Worm (Caenorhabditis elegans): ENCODE results near the gene paqr-2.
A peak's percentile ranks its signal among the peaks of the same experiment; 100 is the strongest.

The paqr-2 gene

DNA sequence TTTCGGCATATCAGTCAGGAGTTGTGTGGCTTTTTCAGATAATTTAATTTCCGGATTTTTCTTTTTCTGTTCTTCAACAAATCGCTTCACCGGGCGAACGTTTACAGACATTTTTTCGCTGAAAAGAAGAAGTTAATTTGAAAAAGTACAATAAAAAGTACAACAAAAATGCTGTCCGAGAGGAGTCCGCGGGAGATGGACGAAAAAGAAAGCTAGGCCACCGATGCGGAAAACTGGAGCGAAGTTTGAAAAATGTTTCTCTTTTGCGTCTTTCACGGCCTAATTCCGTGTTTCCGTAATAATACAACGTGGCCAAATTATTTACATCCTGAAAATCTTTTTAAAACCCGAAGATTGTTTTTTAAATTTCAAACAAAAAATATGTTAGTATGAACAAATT lies 30.5 kb downstream of the paqr-2 start, which contains the start of gene thoc-5 (continued):
- TF ChIP-seq lin-39 (tag; optimal IDR thresholded peaks at IDR 0.05) = no peak
- TF ChIP-seq nhr-25 (tag; optimal IDR thresholded peaks at IDR 0.05) = peak; percentile 77
- no peak for TF ChIP-seq ceh-16 (tag; optimal IDR thresholded peaks at IDR 0.05)
- no peak for TF ChIP-seq nhr-11 (tag; optimal IDR thresholded peaks at IDR 0.05)
- TF ChIP-seq ama-1 (optimal IDR thresholded peaks at IDR 0.05) = peak; percentile 33
- TF ChIP-seq C34F6.9 (tag; optimal IDR thresholded peaks at IDR 0.05) = peak; percentile 77
- TF ChIP-seq nhr-129 (tag; optimal IDR thresholded peaks at IDR 0.05) = peak; percentile 54
- no peak for TF ChIP-seq nhr-23 (tag; optimal IDR thresholded peaks at IDR 0.05)
- TF ChIP-seq dmd-4 (tag; optimal IDR thresholded peaks at IDR 0.05) = no peak
- TF ChIP-seq sem-4 (tag; optimal IDR thresholded peaks at IDR 0.05) = peak; percentile 62
- TF ChIP-seq Y55F3AM.14 (GFP tag; optimal IDR thresholded peaks at IDR 0.05) = peak; percentile 34
- TF ChIP-seq sma-3 (GFP tag; optimal IDR thresholded peaks at IDR 0.05) = peak; percentile 90
- peak; percentile 87 for TF ChIP-seq F13H6.1 (tag; optimal IDR thresholded peaks at IDR 0.05)
- no peak for TF ChIP-seq elt-1 (tag; optimal IDR thresholded peaks at IDR 0.05)
- peak; percentile 75 for TF ChIP-seq lin-11 (tag; optimal IDR thresholded peaks at IDR 0.05)
- TF ChIP-seq R02D3.7 (tag; optimal IDR thresholded peaks at IDR 0.05) = peak; percentile 29
- TF ChIP-seq unc-55 (GFP tag; optimal IDR thresholded peaks at IDR 0.05) = peak; percentile 72

DNA sequence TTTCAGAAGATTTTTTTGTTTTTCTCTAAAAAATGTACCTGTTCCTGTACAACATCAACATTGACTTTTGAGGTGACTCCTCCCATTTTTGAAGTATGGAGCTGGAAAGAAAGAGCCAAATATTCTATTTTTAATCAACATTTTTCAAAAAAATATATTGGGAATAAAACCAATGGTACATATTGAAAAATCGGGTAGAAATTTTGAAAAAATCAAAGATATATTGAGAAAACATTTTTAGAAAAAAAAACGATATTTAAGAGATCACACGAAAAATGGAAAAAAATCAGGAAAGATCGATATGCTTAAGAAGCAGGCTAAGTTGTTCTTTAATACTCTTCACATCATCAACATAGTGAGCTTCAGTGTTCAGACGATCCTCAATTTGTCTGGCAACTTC lies 33.7 kb downstream of the paqr-2 start, which contains the start of gene glrx-21:
Gene glrx-21 (minus strand): TSS at position 101 of the 400 bp plus-strand sequence.
- TF ChIP-seq nhr-237 (tag; optimal IDR thresholded peaks at IDR 0.05) (no peak), skn-1 (tag; optimal IDR thresholded peaks at IDR 0.05) (no peak), crh-2 (tag; optimal IDR thresholded peaks at IDR 0.05) (no peak), blmp-1 (tag; optimal IDR thresholded peaks at IDR 0.05; ENCODE audit: insufficient read depth) (no peak), C34F6.9 (tag; optimal IDR thresholded peaks at IDR 0.05) (no peak), lsy-2 (tag; optimal IDR thresholded peaks at IDR 0.05) (no peak), gmeb-1 (tag; optimal IDR thresholded peaks at IDR 0.05) (no peak), unc-62 (GFP tag; optimal IDR thresholded peaks at IDR 0.05) (no peak), mbf-1 (tag; optimal IDR thresholded peaks at IDR 0.05) (no peak), nhr-6 (tag; optimal IDR thresholded peaks at IDR 0.05) (no peak), ZK546.5 (tag; optimal IDR thresholded peaks at IDR 0.05) (no peak)

DNA sequence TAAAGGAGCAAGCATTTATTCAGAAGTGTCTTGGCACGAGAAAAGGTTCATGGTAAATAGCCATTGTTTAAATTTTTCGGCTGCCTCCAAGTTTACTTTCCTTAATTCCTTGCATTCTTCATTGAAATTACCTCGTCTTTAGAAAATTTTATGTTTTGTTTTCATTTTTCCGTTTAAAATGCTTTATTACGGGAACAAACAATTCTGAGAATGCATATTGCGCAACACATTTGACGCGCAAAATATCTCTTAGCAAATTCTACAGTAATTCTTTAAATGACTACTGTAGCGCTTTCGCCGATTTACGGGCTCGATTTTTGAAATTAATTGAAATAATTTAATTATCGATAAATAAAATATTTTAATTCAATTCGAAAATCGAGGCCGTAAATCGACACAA lies 35.2 kb downstream of the paqr-2 start:
- TF ChIP-seq F13H6.1 (tag; optimal IDR thresholded peaks at IDR 0.05) (no peak), ama-1 (optimal IDR thresholded peaks at IDR 0.05) (no peak), aly-2 (tag; optimal IDR thresholded peaks at IDR 0.05) (no peak), unc-62 (GFP tag; optimal IDR thresholded peaks at IDR 0.05) (no peak), nhr-25 (tag; optimal IDR thresholded peaks at IDR 0.05) (no peak), lin-11 (tag; optimal IDR thresholded peaks at IDR 0.05) (no peak), nhr-21 (tag; optimal IDR thresholded peaks at IDR 0.05) (no peak), ceh-16 (tag; optimal IDR thresholded peaks at IDR 0.05) (no peak), mab-5 (tag; optimal IDR thresholded peaks at IDR 0.05) (no peak), nhr-77 (tag; optimal IDR thresholded peaks at IDR 0.05) (no peak), nhr-23 (tag; optimal IDR thresholded peaks at IDR 0.05) (no peak), elt-3 (tag; optimal IDR thresholded peaks at IDR 0.05) (no peak), lsy-2 (tag; optimal IDR thresholded peaks at IDR 0.05) (no peak), dmd-4 (tag; optimal IDR thresholded peaks at IDR 0.05) (no peak)

DNA sequence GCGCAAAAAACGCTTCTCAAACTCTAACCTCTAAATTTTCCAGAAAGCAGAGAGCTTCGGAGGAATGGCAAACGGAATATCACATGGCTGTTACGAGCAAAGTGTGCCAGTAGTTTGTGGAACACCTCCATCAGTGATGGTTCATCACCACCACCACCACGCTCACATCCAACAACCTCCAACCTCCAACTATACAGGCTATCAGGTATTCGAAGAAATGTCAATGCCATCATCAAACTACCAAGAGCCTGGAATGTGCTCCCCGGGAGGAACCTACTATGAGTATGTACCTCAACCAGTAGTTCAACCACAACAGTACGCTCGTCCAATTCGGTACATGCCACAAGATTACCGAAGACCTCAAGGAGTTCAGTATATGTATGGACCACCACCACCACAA lies 36.2 kb downstream of the paqr-2 start:
- no peak for TF ChIP-seq lin-13 (GFP tag; optimal IDR thresholded peaks at IDR 0.05)
- TF ChIP-seq elt-3 (tag; optimal IDR thresholded peaks at IDR 0.05) = no peak
- TF ChIP-seq gmeb-1 (tag; optimal IDR thresholded peaks at IDR 0.05) = no peak
- TF ChIP-seq unc-39 (tag; optimal IDR thresholded peaks at IDR 0.05) = no peak
- no peak for TF ChIP-seq F13H6.1 (tag; optimal IDR thresholded peaks at IDR 0.05)
- no peak for TF ChIP-seq nhr-23 (tag; optimal IDR thresholded peaks at IDR 0.05)
- TF ChIP-seq alr-1 (tag; optimal IDR thresholded peaks at IDR 0.05) = no peak

DNA sequence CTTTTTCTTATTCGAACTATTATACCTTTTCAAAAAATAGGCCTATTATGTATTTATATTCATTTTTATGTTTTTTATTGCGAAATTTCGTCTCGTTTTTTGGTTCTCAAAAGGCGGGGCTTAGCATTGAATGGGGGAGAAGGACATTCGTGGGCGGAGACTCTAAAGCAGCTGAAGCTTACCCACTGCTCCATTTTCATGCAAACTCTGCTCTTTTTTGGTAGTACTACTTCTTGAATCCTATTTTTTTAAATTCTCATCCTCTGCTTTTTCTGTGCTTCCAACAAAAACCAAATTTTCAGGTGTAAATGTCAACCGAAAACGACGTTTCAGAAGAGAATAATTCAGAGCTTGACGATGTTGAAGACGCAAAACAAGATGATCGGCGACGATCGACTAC lies 38.3 kb downstream of the paqr-2 start, which contains the start of gene ZK121.2:
Gene ZK121.2 (plus strand): TSS at position 301 of the 400 bp plus-strand sequence.
- TF ChIP-seq unc-55 (GFP tag; optimal IDR thresholded peaks at IDR 0.05) (peak; percentile 31), lin-13 (GFP tag; optimal IDR thresholded peaks at IDR 0.05) (no peak)
